Fruit fly (Drosophila melanogaster) whole organism: Measurements from ENCODE around the gene brat.

Experiments
- CG8478 ChIP-seq: fragments of >200 bp; optimal IDR thresholded peaks from 2 replicates; lab custom pipeline; 2018; ENCODE audit warnings: inconsistent platforms
- Dll ChIP-seq: fragments of >200 bp; optimal IDR thresholded peaks from 2 replicates; lab custom pipeline; 2017
- pan ChIP-seq: fragments of >200 bp; optimal IDR thresholded peaks from 2 replicates; lab custom pipeline; 2017
- usp ChIP-seq: fragments of >200 bp; optimal IDR thresholded peaks from 2 replicates; lab custom pipeline; 2017; ENCODE audit warnings: missing biosample characterization, missing genetic modification characterization, mixed read lengths

- no peak for TF ChIP-seq CG8478
- no peak for TF ChIP-seq usp (GFP tag; lab: Kevin White, UChicago)
- no peak for TF ChIP-seq Dll (lab: Kevin White, UChicago)
- no peak for TF ChIP-seq pan
These were observed 56.6 kb downstream of the brat start, which contains the start of gene drl for dm6 chr2L:19190195-19190594.
